Fruit fly (Drosophila melanogaster): ENCODE measurements around the gene CG5004.

Gene CG5004

dm6 chrX:17090585-17090984 lies 16.8 kb upstream of the CG5004 start (continued):
- peak; percentile 43; the same call in 1 of the 2 replicates for TF ChIP-seq al (GFP tag; IDR thresholded peaks at IDR 0.05)
- TF ChIP-seq so (GFP tag; IDR thresholded peaks at IDR 0.05), result peak; percentile 61; the same call in 1 of the 3 replicates
- TF ChIP-seq phol (tag; optimal IDR thresholded peaks at IDR 0.05), result peak; percentile 7
- TF ChIP-seq nerfin-2 (GFP tag; IDR thresholded peaks at IDR 0.05; ENCODE audit: partially characterized antibody), result no peak
- peak; percentile 24; the same call in 1 of the 2 replicates for TF ChIP-seq Xrp1 (GFP tag; IDR thresholded peaks at IDR 0.05)
- TF ChIP-seq schlank (tag; optimal IDR thresholded peaks at IDR 0.05), result no peak
- TF ChIP-seq CG8944 (GFP tag; optimal IDR thresholded peaks at IDR 0.05), result no peak
- 0 out of 3 replicates have a peak, but pooled peaks have one; percentile 44 for TF ChIP-seq CG11695 (GFP tag; IDR thresholded peaks at IDR 0.05)
- peak; percentile 31; the same call in 1 of the 2 replicates for TF ChIP-seq Ptx1 (GFP tag; IDR thresholded peaks at IDR 0.05)
- no peak for TF ChIP-seq slp2 (GFP tag; optimal IDR thresholded peaks at IDR 0.05)
- peak; percentile 44; the same call in 2 of the 3 replicates for TF ChIP-seq dysf (GFP tag; IDR thresholded peaks at IDR 0.05)
- no peak for TF ChIP-seq CG15011 (GFP tag; optimal IDR thresholded peaks at IDR 0.05)
- peak; percentile 48; the same call in 1 of the 2 replicates for TF ChIP-seq lmd (GFP tag; IDR thresholded peaks at IDR 0.05)
- 0 out of 3 replicates have a peak, but pooled peaks have one; percentile 29 for TF ChIP-seq zfh1 (GFP tag; IDR thresholded peaks at IDR 0.05)
- no peak for TF ChIP-seq Max (GFP tag; optimal IDR thresholded peaks at IDR 0.05)
- TF ChIP-seq ranshi (GFP tag; IDR thresholded peaks at IDR 0.05), result 0 out of 2 replicates have a peak, but pooled peaks have one; percentile 9
- TF ChIP-seq gem (tag; optimal IDR thresholded peaks at IDR 0.05), result peak; percentile 41
- peak; percentile 43 for TF ChIP-seq slbo (GFP tag; IDR thresholded peaks at IDR 0.05)
- TF ChIP-seq CG10274 (GFP tag; optimal IDR thresholded peaks at IDR 0.05), result no peak
- TF ChIP-seq row (GFP tag; IDR thresholded peaks at IDR 0.05), result peak; percentile 9; the same call in 1 of the 3 replicates
- TF ChIP-seq mld (GFP tag; IDR thresholded peaks at IDR 0.05; ENCODE audit: partially characterized antibody), result no peak
- no peak for TF ChIP-seq CG12155 (GFP tag; optimal IDR thresholded peaks at IDR 0.05)
- 0 out of 2 replicates have a peak, but pooled peaks have one; percentile 37 for TF ChIP-seq NFAT (GFP tag; IDR thresholded peaks at IDR 0.05)
- TF ChIP-seq ftz-f1 (GFP tag; optimal IDR thresholded peaks at IDR 0.05), result peak; percentile 71
- no peak for TF ChIP-seq CG12744 (GFP tag; optimal IDR thresholded peaks at IDR 0.05)
- peak in 1 of 2 experiments; percentile 30 for TF ChIP-seq bsh (GFP tag; optimal IDR thresholded peaks at IDR 0.05)
- peak; percentile 28 for TF ChIP-seq CG12391 (tag; optimal IDR thresholded peaks at IDR 0.05)
- no peak for TF ChIP-seq Jarid2 (GFP tag; optimal IDR thresholded peaks at IDR 0.05)
- no peak for TF ChIP-seq sqz (GFP tag; optimal IDR thresholded peaks at IDR 0.05)
- TF ChIP-seq lab (GFP tag; optimal IDR thresholded peaks at IDR 0.05), result peak; percentile 5
- TF ChIP-seq sens (GFP tag), result no peak
- peak; percentile 28; the same call in 1 of the 2 replicates for TF ChIP-seq CG32532 (GFP tag; IDR thresholded peaks at IDR 0.05)
- TF ChIP-seq salm (tag; optimal IDR thresholded peaks at IDR 0.05), result no peak
- TF ChIP-seq Atf6 (GFP tag; IDR thresholded peaks at IDR 0.05), result peak; percentile 36; the same call in 1 of the 2 replicates
- peak; percentile 17 for TF ChIP-seq dmrt11E (tag; optimal IDR thresholded peaks at IDR 0.05)
- no peak for TF ChIP-seq pan (optimal IDR thresholded peaks at IDR 0.05)
- peak in 1 of 2 experiments; percentile 20 for TF ChIP-seq pan (GFP tag; optimal IDR thresholded peaks at IDR 0.05 in 1 of 2, IDR thresholded peaks at IDR 0.05 in 1 of 2)
- TF ChIP-seq Fer1 (GFP tag; optimal IDR thresholded peaks at IDR 0.05), result no peak
- TF ChIP-seq Drgx (GFP tag; IDR thresholded peaks at IDR 0.05), result peak; percentile 33; the same call in 1 of the 2 replicates
- no peak for TF ChIP-seq CG32767 (GFP tag; IDR thresholded peaks at IDR 0.05)
- no peak for TF ChIP-seq CG18262 (tag; optimal IDR thresholded peaks at IDR 0.05)

All from whole organism, embryonic.